Fruit fly (Drosophila melanogaster): Measurements from ENCODE around the gene S.

Gene S

dm6 chr2L:1007840-1008241, 69.8 kb downstream of the S start:
- TF ChIP-seq ttk (optimal IDR thresholded peaks at IDR 0.05): no peak
- no peak for TF ChIP-seq h (optimal IDR thresholded peaks at IDR 0.05)
- TF ChIP-seq Myc (optimal IDR thresholded peaks at IDR 0.05): no peak
- TF ChIP-seq insv (optimal IDR thresholded peaks at IDR 0.05): no peak
- TF ChIP-seq psq (optimal IDR thresholded peaks at IDR 0.05): no peak
- no peak for TF ChIP-seq Sin3A (optimal IDR thresholded peaks at IDR 0.05)

DNA sequence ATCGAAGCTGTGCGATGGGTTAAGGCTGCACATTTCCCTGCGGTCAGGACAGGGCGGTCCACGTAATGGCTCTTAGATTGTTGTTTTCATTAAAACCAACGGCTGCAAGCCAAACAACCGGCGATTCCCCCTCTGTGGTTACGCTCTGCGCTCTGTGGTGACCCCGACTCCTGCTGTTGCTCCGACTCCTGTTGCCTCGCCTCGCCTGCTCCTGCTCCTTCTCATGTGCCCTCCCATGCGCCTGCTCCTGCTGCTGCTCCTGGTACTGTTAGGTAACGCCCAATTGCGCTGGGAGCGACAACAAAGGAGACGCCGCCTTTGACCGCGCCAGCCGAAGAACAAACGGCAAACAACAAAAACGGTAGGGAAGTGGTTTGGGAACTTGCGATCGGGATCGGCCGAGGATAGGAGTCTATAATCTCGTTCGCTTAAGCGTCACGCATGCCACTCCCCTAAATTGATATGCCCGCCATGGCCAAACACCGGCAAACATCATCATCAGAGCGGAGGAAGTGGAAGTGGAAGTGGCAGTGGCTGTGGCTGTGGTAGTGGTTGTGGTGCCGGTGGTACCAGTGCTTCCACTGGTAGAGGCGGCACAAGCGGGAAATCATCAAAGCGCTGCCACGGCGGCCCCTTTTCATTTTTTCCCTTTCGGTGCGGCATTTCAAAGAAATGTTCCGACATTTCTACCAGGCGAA, 70.3 kb downstream of the S start:
- TF ChIP-seq h (optimal IDR thresholded peaks at IDR 0.05): no peak
- TF ChIP-seq insv (optimal IDR thresholded peaks at IDR 0.05): no peak
- no peak for TF ChIP-seq psq (optimal IDR thresholded peaks at IDR 0.05)
- no peak for TF ChIP-seq Myc (optimal IDR thresholded peaks at IDR 0.05)

DNA sequence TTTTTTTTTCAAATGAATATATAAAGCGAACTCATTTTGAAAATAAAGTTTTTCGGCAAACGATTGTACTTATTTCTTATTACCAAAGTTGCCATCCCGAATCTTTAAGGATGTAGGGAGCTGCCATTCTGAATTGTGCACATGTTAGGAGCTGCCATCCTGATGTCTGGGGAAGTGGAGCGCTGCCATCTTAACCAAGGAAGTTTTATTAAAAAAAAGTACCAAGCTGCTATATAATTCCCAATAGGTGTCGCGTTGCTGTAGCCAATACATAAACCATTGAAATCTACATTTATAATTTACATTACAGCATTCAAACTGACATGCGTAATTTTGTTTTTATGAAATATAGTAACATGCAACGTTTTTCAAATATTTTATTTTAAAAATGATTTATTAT, 71.1 kb downstream of the S start:
- TF ChIP-seq psq (optimal IDR thresholded peaks at IDR 0.05) (no peak), Sin3A (optimal IDR thresholded peaks at IDR 0.05) (no peak), insv (optimal IDR thresholded peaks at IDR 0.05) (no peak), h (optimal IDR thresholded peaks at IDR 0.05) (no peak), ttk (optimal IDR thresholded peaks at IDR 0.05) (no peak), Myc (optimal IDR thresholded peaks at IDR 0.05) (no peak)

Data from Kc167 (cell line).